Worm (Caenorhabditis elegans) whole organism, young adult: ENCODE data around the gene F41G3.5.

Experiments
- B0035.1 ChIP-seq: sonication (generic microtip); optimal IDR thresholded peaks from 2 replicates; lab custom pipeline; 2016; ENCODE audit warnings: missing genetic modification characterization, mild to moderate bottlenecking, missing compliant biosample characterization, missing genotype, missing genetic modification reagents
- C17E4.6 ChIP-seq: fragments of 200-800 bp; sonication (Bioruptor generic); IDR thresholded peaks from 2 replicates; pipeline ENCODE4 v1.3.6; 2022; ENCODE audit warnings: missing genetic modification reagents, missing genetic modification characterization, missing compliant biosample characterization
- F39B2.1 ChIP-seq: fragments of 200-800 bp; sonication (Bioruptor generic); IDR thresholded peaks from 2 replicates; pipeline ENCODE4 v1.3.6; 2022; ENCODE audit warnings: missing genetic modification reagents, missing genetic modification characterization, missing compliant biosample characterization
- Y53F4B.3 ChIP-seq: fragments of 200-800 bp; sonication (Bioruptor generic); IDR thresholded peaks from 2 replicates; pipeline ENCODE4 v1.3.6; 2022; ENCODE audit warnings: missing genetic modification reagents, missing genetic modification characterization, missing compliant biosample characterization
- Y67H2A.10 ChIP-seq: fragments of 200-800 bp; sonication (Bioruptor generic); conservative IDR thresholded peaks from 2 replicates; pipeline ENCODE4 v1.3.6; 2022; ENCODE audit warnings: missing genetic modification reagents, missing genetic modification characterization, missing compliant biosample characterization
- akir-1 ChIP-seq: fragments of 200-800 bp; sonication (Bioruptor generic); optimal IDR thresholded peaks from 2 replicates; lab custom pipeline; 2018; ENCODE audit warnings: mild to moderate bottlenecking, missing genetic modification characterization, moderate library complexity, missing compliant biosample characterization
- atf-7 ChIP-seq: sonication (generic microtip); optimal IDR thresholded peaks from 2 replicates; lab custom pipeline; 2017; ENCODE audit warnings: mild to moderate bottlenecking, missing genetic modification characterization, missing compliant biosample characterization
- attf-3 ChIP-seq: fragments of 200-800 bp; sonication (Bioruptor generic); conservative IDR thresholded peaks from 2 replicates; pipeline ENCODE4 v1.3.6; 2022; ENCODE audit warnings: missing genetic modification reagents, missing genetic modification characterization, missing compliant biosample characterization
- attf-6 ChIP-seq: fragments of 200-800 bp; sonication (Bioruptor generic); IDR thresholded peaks from 2 replicates; pipeline ENCODE4 v1.3.6; 2022; ENCODE audit warnings: missing genetic modification reagents, missing genetic modification characterization, missing compliant biosample characterization
- bed-1 ChIP-seq: fragments of 200-800 bp; sonication (Bioruptor generic); IDR thresholded peaks from 2 replicates; pipeline ENCODE4 v1.3.6; 2022; ENCODE audit warnings: missing genetic modification reagents, missing genetic modification characterization, missing compliant biosample characterization
- ccch-3 ChIP-seq: fragments of 200-800 bp; sonication (Bioruptor generic); optimal IDR thresholded peaks from 2 replicates; lab custom pipeline; 2018; ENCODE audit warnings: mild to moderate bottlenecking, missing genetic modification characterization, missing compliant biosample characterization
- cebp-2 ChIP-seq: fragments of 200-800 bp; sonication (Bioruptor generic); IDR thresholded peaks from 2 replicates; pipeline ENCODE4 v1.3.6; 2022; ENCODE audit warnings: missing genetic modification characterization, missing compliant biosample characterization
- ceh-100 ChIP-seq: fragments of 200-800 bp; sonication (Bioruptor generic); IDR thresholded peaks from 2 replicates; pipeline ENCODE4 v1.3.6; 2022; ENCODE audit warnings: missing genetic modification reagents, missing genetic modification characterization, missing compliant biosample characterization
- ceh-79 ChIP-seq: sonication (generic microtip); optimal IDR thresholded peaks from 2 replicates; lab custom pipeline; 2017; ENCODE audit warnings: mild to moderate bottlenecking, missing genetic modification characterization, missing compliant biosample characterization
- ceh-91 ChIP-seq: fragments of 200-800 bp; sonication (Bioruptor generic); IDR thresholded peaks from 2 replicates; pipeline ENCODE4 v1.3.6; 2022; ENCODE audit warnings: missing genetic modification reagents, missing genetic modification characterization, missing compliant biosample characterization
- die-1 ChIP-seq: sonication (generic microtip); optimal IDR thresholded peaks from 2 replicates; lab custom pipeline; 2016; ENCODE audit warnings: missing genotype, mild to moderate bottlenecking, missing genetic modification characterization, missing compliant biosample characterization
- dox-1 ChIP-seq: fragments of 200-800 bp; sonication (Bioruptor generic); IDR thresholded peaks from 2 replicates; pipeline ENCODE4 v1.3.6; 2022; ENCODE audit warnings: missing genetic modification reagents, missing genetic modification characterization, missing compliant biosample characterization
- dpff-1 ChIP-seq: sonication (generic microtip); optimal IDR thresholded peaks from 2 replicates; lab custom pipeline; 2017; ENCODE audit warnings: mild to moderate bottlenecking, missing genetic modification characterization, missing compliant biosample characterization
- dpl-1 ChIP-seq: fragments of 150-350 bp; optimal IDR thresholded peaks from 2 replicates; lab custom pipeline; 2014; ENCODE audit warnings: missing biosample characterization, missing genetic modification reagents, missing genetic modification characterization
- efl-1 ChIP-seq: fragments of 150-350 bp; optimal IDR thresholded peaks from 2 replicates; lab custom pipeline; 2014; ENCODE audit warnings: missing biosample characterization, missing genetic modification reagents, missing genetic modification characterization
- egl-18 ChIP-seq: fragments of 200-800 bp; sonication (Bioruptor generic); IDR thresholded peaks from 2 replicates; pipeline ENCODE4 v1.3.6; 2022; ENCODE audit warnings: missing genetic modification reagents, missing genetic modification characterization, missing compliant biosample characterization
- egl-44 ChIP-seq: fragments of 200-800 bp; sonication (Bioruptor generic); IDR thresholded peaks from 2 replicates; pipeline ENCODE4 v1.3.6; 2022; ENCODE audit warnings: missing genetic modification reagents, missing genetic modification characterization, missing compliant biosample characterization
- ekl-4 ChIP-seq: fragments of 200-800 bp; sonication (Bioruptor generic); IDR thresholded peaks from 2 replicates; pipeline ENCODE4 v1.3.6; 2022; ENCODE audit warnings: missing genetic modification reagents, missing genetic modification characterization, missing compliant biosample characterization
- fkh-3 ChIP-seq: sonication (generic microtip); optimal IDR thresholded peaks from 2 replicates; lab custom pipeline; 2016; ENCODE audit warnings: mild to moderate bottlenecking, missing genetic modification characterization, missing compliant biosample characterization
- him-1 ChIP-seq: sonication (generic microtip); optimal IDR thresholded peaks from 2 replicates; lab custom pipeline; 2016; ENCODE audit warnings: missing genotype, missing genetic modification reagents, missing genetic modification characterization, missing compliant biosample characterization
- hlh-12 ChIP-seq: sonication (generic microtip); optimal IDR thresholded peaks from 2 replicates; lab custom pipeline; 2016; ENCODE audit warnings: missing genetic modification characterization, missing compliant biosample characterization
- hrde-1 ChIP-seq: sonication (generic microtip); optimal IDR thresholded peaks from 2 replicates; lab custom pipeline; 2016; ENCODE audit warnings: missing genetic modification characterization, mild to moderate bottlenecking, missing compliant biosample characterization, moderate library complexity, missing genotype, missing genetic modification reagents, borderline replicate concordance
- lag-1 ChIP-seq: fragments of 200-800 bp; sonication (Bioruptor generic); IDR thresholded peaks from 2 replicates; pipeline ENCODE4 v1.3.6; 2022; ENCODE audit warnings: missing genetic modification reagents, missing genetic modification characterization, missing compliant biosample characterization
- lin-40 ChIP-seq: sonication (generic microtip); optimal IDR thresholded peaks from 2 replicates; lab custom pipeline; 2016; ENCODE audit warnings: missing genetic modification characterization, mild to moderate bottlenecking, missing compliant biosample characterization, missing genotype, missing genetic modification reagents
- lir-1 ChIP-seq: fragments of 200-800 bp; sonication (Bioruptor generic); conservative IDR thresholded peaks from 2 replicates; pipeline ENCODE4 v1.3.6; 2022; ENCODE audit warnings: missing genetic modification reagents, missing genetic modification characterization, missing compliant biosample characterization
- lsl-1 ChIP-seq: fragments of 200-800 bp; sonication (Bioruptor generic); optimal IDR thresholded peaks from 2 replicates; lab custom pipeline; 2018; ENCODE audit warnings: mild to moderate bottlenecking, missing genetic modification characterization, moderate library complexity, missing compliant biosample characterization
- lsy-27 ChIP-seq: sonication (generic microtip); optimal IDR thresholded peaks from 2 replicates; lab custom pipeline; 2017; ENCODE audit warnings: missing genetic modification characterization, mild to moderate bottlenecking, missing compliant biosample characterization, antibody characterized with exemption, missing genotype, borderline replicate concordance; ENCODE audit not compliant: insufficient read depth
- madf-10 ChIP-seq: sonication (generic microtip); optimal IDR thresholded peaks from 2 replicates; lab custom pipeline; 2016; ENCODE audit warnings: mild to moderate bottlenecking, missing genetic modification characterization, missing compliant biosample characterization
- mcd-1 ChIP-seq: fragments of 200-800 bp; sonication (Bioruptor generic); IDR thresholded peaks from 2 replicates; pipeline ENCODE4 v1.3.6; 2022; ENCODE audit warnings: missing genetic modification reagents, missing genetic modification characterization, missing compliant biosample characterization
- mel-28 ChIP-seq: sonication (generic microtip); optimal IDR thresholded peaks from 2 replicates; lab custom pipeline; 2016; ENCODE audit warnings: borderline replicate concordance, mild to moderate bottlenecking, missing genetic modification characterization, missing compliant biosample characterization
- mes-4 ChIP-seq: sonication (generic microtip); optimal IDR thresholded peaks from 2 replicates; lab custom pipeline; 2016; ENCODE audit warnings: missing genotype, missing genetic modification characterization, missing compliant biosample characterization
- rcor-1 ChIP-seq: fragments of 200-800 bp; sonication (Bioruptor generic); IDR thresholded peaks from 2 replicates; pipeline ENCODE4 v1.3.6; 2022; ENCODE audit warnings: missing genetic modification reagents, missing genetic modification characterization, missing compliant biosample characterization
- rpc-1 ChIP-seq, 2 experiments: fragments of 150-350 bp in 1 of 2; sonication (generic microtip) in 1 of 2; optimal IDR thresholded peaks; 2 replicates each; lab custom pipeline; 2014 to 2018; ENCODE audit warnings: missing biosample characterization in 1 of 2, missing genetic modification characterization in 1 of 2, missing genetic modification reagents in 1 of 2, missing genotype in 1 of 2
- snpc-1.1 ChIP-seq: sonication (generic microtip); optimal IDR thresholded peaks from 2 replicates; lab custom pipeline; 2017; ENCODE audit warnings: missing genetic modification characterization, mild to moderate bottlenecking, missing compliant biosample characterization, antibody characterized with exemption, moderate library complexity, missing genotype, missing genetic modification reagents; ENCODE audit not compliant: insufficient read depth
- sptf-2 ChIP-seq: fragments of 200-800 bp; sonication (Bioruptor generic); optimal IDR thresholded peaks from 2 replicates; lab custom pipeline; 2018; ENCODE audit warnings: mild to moderate bottlenecking, missing genetic modification characterization, missing compliant biosample characterization
- tbp1 ChIP-seq: fragments of 200-800 bp; sonication (Bioruptor generic); optimal IDR thresholded peaks from 2 replicates; lab custom pipeline; 2018; ENCODE audit warnings: mild to moderate bottlenecking, missing genetic modification characterization, missing compliant biosample characterization
- tlf-1 ChIP-seq: fragments of 200-800 bp; sonication (Bioruptor generic); optimal IDR thresholded peaks from 2 replicates; lab custom pipeline; 2018; ENCODE audit warnings: mild to moderate bottlenecking, missing genetic modification characterization, missing compliant biosample characterization
- unc-130 ChIP-seq: sonication (generic microtip); optimal IDR thresholded peaks from 2 replicates; lab custom pipeline; 2016; ENCODE audit warnings: missing genetic modification reagents, missing genetic modification characterization, missing compliant biosample characterization
- xnd-1 ChIP-seq: sonication (generic microtip); optimal IDR thresholded peaks from 2 replicates; lab custom pipeline; 2016; ENCODE audit warnings: missing genotype, missing genetic modification reagents, missing genetic modification characterization, missing compliant biosample characterization
- zfh-2 ChIP-seq: fragments of 200-800 bp; sonication (Bioruptor generic); conservative IDR thresholded peaks from 2 replicates; pipeline ENCODE4 v1.3.6; 2022; ENCODE audit warnings: missing genetic modification reagents, missing genetic modification characterization, missing compliant biosample characterization
- zim-3 ChIP-seq: sonication (generic microtip); optimal IDR thresholded peaks from 2 replicates; lab custom pipeline; 2017; ENCODE audit warnings: mild to moderate bottlenecking, missing genetic modification characterization, moderate library complexity, missing compliant biosample characterization
- ztf-18 ChIP-seq: sonication (generic microtip); optimal IDR thresholded peaks from 2 replicates; lab custom pipeline; 2016; ENCODE audit warnings: missing genotype, mild to moderate bottlenecking, missing genetic modification characterization, missing compliant biosample characterization
- ztf-25 ChIP-seq: fragments of 200-800 bp; sonication (Bioruptor generic); IDR thresholded peaks from 2 replicates; pipeline ENCODE4 v1.3.6; 2022; ENCODE audit warnings: missing genetic modification reagents, missing genetic modification characterization, missing compliant biosample characterization
- ztf-28 ChIP-seq: fragments of 200-800 bp; sonication (Bioruptor generic); IDR thresholded peaks from 2 replicates; pipeline ENCODE4 v1.3.6; 2022; ENCODE audit warnings: missing genetic modification reagents, missing genetic modification characterization, missing compliant biosample characterization

F41G3.5 gene

ce11 chrII:6741428-6741827, 5.1 kb upstream of the F41G3.5 start, which contains the start of gene exos-8 (continued):
- TF ChIP-seq rpc-1 (optimal IDR thresholded peaks at IDR 0.05; lab: Kevin White, UChicago), result no peak
- TF ChIP-seq rpc-1 (tag; optimal IDR thresholded peaks at IDR 0.05; lab: Kevin White, UChicago), result no peak
- TF ChIP-seq efl-1 (GFP tag; lab: Kevin White, UChicago), result peak; percentile 65
- no peak for TF ChIP-seq hlh-12
- peak; percentile 57 for TF ChIP-seq dox-1 (GFP tag; lab: Robert Waterston, UW)
- no peak for TF ChIP-seq lin-40
- TF ChIP-seq Y53F4B.3, result no peak
- TF ChIP-seq lir-1 (GFP tag; lab: Robert Waterston, UW), result no peak; the same call in 1 of the 2 replicates
- TF ChIP-seq F39B2.1 (GFP tag; lab: Robert Waterston, UW), result no peak
- TF ChIP-seq akir-1 (GFP tag; lab: Kevin White, UChicago), result peak; percentile 44
- TF ChIP-seq hrde-1 (tag; lab: Kevin White, UChicago), result no peak
- no peak for TF ChIP-seq ceh-79 (tag; lab: Kevin White, UChicago)
- peak; percentile 92 for TF ChIP-seq mcd-1
- peak; percentile 50 for TF ChIP-seq madf-10 (tag; lab: Kevin White, UChicago)
- TF ChIP-seq Y67H2A.10 (GFP tag; lab: Robert Waterston, UW), result no peak
- TF ChIP-seq zfh-2 (GFP tag; lab: Robert Waterston, UW), result no peak
- no peak for TF ChIP-seq C17E4.6 (GFP tag; lab: Robert Waterston, UW)
- TF ChIP-seq ztf-18 (tag; lab: Kevin White, UChicago), result peak; percentile 33
- TF ChIP-seq mel-28, result no peak
- peak; percentile 19 for TF ChIP-seq die-1
- no peak for TF ChIP-seq fkh-3
- TF ChIP-seq sptf-2 (GFP tag; lab: Kevin White, UChicago), result no peak
- TF ChIP-seq ztf-28 (GFP tag; lab: Robert Waterston, UW), result no peak
- no peak for TF ChIP-seq ccch-3 (GFP tag; lab: Kevin White, UChicago)
- no peak for TF ChIP-seq ekl-4 (GFP tag; lab: Robert Waterston, UW)
- TF ChIP-seq lag-1 (GFP tag; lab: Robert Waterston, UW), result no peak
- TF ChIP-seq unc-130 (GFP tag; lab: Kevin White, UChicago), result peak; percentile 71
- TF ChIP-seq lsy-27 (tag; lab: Kevin White, UChicago), result no peak
- TF ChIP-seq bed-1 (GFP tag; lab: Robert Waterston, UW), result no peak
- TF ChIP-seq mes-4 (tag; lab: Kevin White, UChicago), result no peak
- TF ChIP-seq attf-3, result peak; percentile 65
- TF ChIP-seq rcor-1 (GFP tag; lab: Robert Waterston, UW), result no peak
- TF ChIP-seq ceh-100 (GFP tag; lab: Robert Waterston, UW), result peak; percentile 97
- no peak for TF ChIP-seq tlf-1 (GFP tag; lab: Kevin White, UChicago)
- TF ChIP-seq him-1 (tag; lab: Kevin White, UChicago), result peak; percentile 12
- no peak for TF ChIP-seq B0035.1 (tag; lab: Kevin White, UChicago)
- no peak for TF ChIP-seq cebp-2 (GFP tag; lab: Robert Waterston, UW)
- TF ChIP-seq ztf-25 (GFP tag; lab: Robert Waterston, UW), result no peak
- peak; percentile 55 for TF ChIP-seq tbp1
- TF ChIP-seq xnd-1 (tag; lab: Kevin White, UChicago), result no peak
- peak; percentile 37 for TF ChIP-seq dpl-1 (GFP tag; lab: Kevin White, UChicago)
- TF ChIP-seq egl-44 (GFP tag; lab: Robert Waterston, UW), result 0 out of 2 replicates have a peak, but pooled peaks have one; percentile 20
- TF ChIP-seq zim-3 (tag; lab: Kevin White, UChicago), result no peak
- TF ChIP-seq dpff-1 (tag; lab: Kevin White, UChicago), result no peak
- peak; percentile 34 for TF ChIP-seq lsl-1 (GFP tag; lab: Kevin White, UChicago)
- TF ChIP-seq attf-6 (GFP tag; lab: Robert Waterston, UW), result no peak
- TF ChIP-seq egl-18 (GFP tag; lab: Robert Waterston, UW), result no peak
- no peak for TF ChIP-seq atf-7 (tag; lab: Kevin White, UChicago)
- no peak for TF ChIP-seq ceh-91 (GFP tag; lab: Robert Waterston, UW)
- no peak for TF ChIP-seq snpc-1.1 (tag; lab: Kevin White, UChicago)
